Worm (Caenorhabditis elegans) whole organism, L4 larva: ENCODE results near the gene C07A9.5.

Experiments
- D1046.2 ChIP-seq: fragments of 200-800 bp; sonication (Bioruptor generic); IDR thresholded peaks from 2 replicates; pipeline ENCODE4 v1.3.6; 2022; ENCODE audit warnings: missing genetic modification characterization, missing compliant biosample characterization
- F10B5.3 ChIP-seq: sonication (generic microtip); optimal IDR thresholded peaks from 2 replicates; lab custom pipeline; 2016; ENCODE audit warnings: mild to moderate bottlenecking, missing genetic modification characterization, missing compliant biosample characterization
- F26F4.8 ChIP-seq: fragments of 200-800 bp; sonication (Bioruptor generic); conservative IDR thresholded peaks from 2 replicates; pipeline ENCODE4 v1.3.6; 2022; ENCODE audit warnings: missing genetic modification characterization, missing compliant biosample characterization
- F44E2.7 ChIP-seq: fragments of 200-800 bp; sonication (Bioruptor generic); IDR thresholded peaks from 2 replicates; pipeline ENCODE4 v2.1.2; 2022; ENCODE audit warnings: missing genetic modification characterization, missing compliant biosample characterization
- F49E8.2 ChIP-seq: sonication (generic microtip); optimal IDR thresholded peaks from 2 replicates; lab custom pipeline; 2016; ENCODE audit warnings: missing compliant biosample characterization, mild to moderate bottlenecking, missing genetic modification characterization, borderline replicate concordance
- R02D3.7 ChIP-seq: fragments of 150-350 bp; sonication (generic microtip); optimal IDR thresholded peaks from 3 replicates; lab custom pipeline; 2014; ENCODE audit warnings: missing biosample characterization, missing genetic modification characterization
- T20F7.1 ChIP-seq: fragments of 200-800 bp; sonication (Bioruptor generic); optimal IDR thresholded peaks from 2 replicates; lab custom pipeline; 2018; ENCODE audit warnings: mild to moderate bottlenecking, missing genetic modification characterization, missing compliant biosample characterization
- T26A8.4 ChIP-seq: fragments of 200-800 bp; sonication (Bioruptor generic); IDR thresholded peaks from 2 replicates; pipeline ENCODE4 v1.3.6; 2022; ENCODE audit warnings: missing genetic modification characterization, missing compliant biosample characterization
- Y75B8A.6 ChIP-seq: fragments of 200-800 bp; sonication (Bioruptor generic); IDR thresholded peaks from 2 replicates; pipeline ENCODE4 v1.3.6; 2022; ENCODE audit warnings: missing genetic modification reagents, missing genetic modification characterization, missing compliant biosample characterization
- aha-1 ChIP-seq: fragments of 150-350 bp; peaks from one replicate; lab custom pipeline; 2014; ENCODE audit warnings: missing biosample characterization, missing genetic modification characterization
- arid-1 ChIP-seq: fragments of 200-800 bp; sonication (Bioruptor generic); conservative IDR thresholded peaks from 2 replicates; pipeline ENCODE4 v1.3.6; 2022; ENCODE audit warnings: missing genetic modification reagents, missing genetic modification characterization, missing compliant biosample characterization
- attf-4 ChIP-seq: sonication (generic microtip); optimal IDR thresholded peaks from 3 replicates; lab custom pipeline; 2017; ENCODE audit warnings: missing biosample characterization, missing genetic modification characterization
- ceh-20 ChIP-seq: fragments of 200-800 bp; sonication (Bioruptor generic); IDR thresholded peaks from 2 replicates; pipeline ENCODE4 v1.3.6; 2022; ENCODE audit warnings: missing genetic modification reagents, missing genetic modification characterization, missing compliant biosample characterization
- ceh-32 ChIP-seq: sonication (generic microtip); optimal IDR thresholded peaks from 2 replicates; lab custom pipeline; 2016; ENCODE audit warnings: mild to moderate bottlenecking, missing genetic modification characterization, missing compliant biosample characterization; ENCODE audit not compliant: poor library complexity
- ceh-44 ChIP-seq: fragments of 200-800 bp; sonication (Bioruptor generic); IDR thresholded peaks from 2 replicates; pipeline ENCODE4 v1.3.6; 2022; ENCODE audit warnings: missing genetic modification reagents, missing genetic modification characterization, missing compliant biosample characterization
- ceh-82 ChIP-seq: sonication (generic microtip); optimal IDR thresholded peaks from 2 replicates; lab custom pipeline; 2017; ENCODE audit warnings: missing biosample characterization, missing genetic modification characterization
- cey-2 ChIP-seq: sonication (generic microtip); optimal IDR thresholded peaks from 3 replicates; lab custom pipeline; 2017; ENCODE audit warnings: missing genetic modification characterization, mild to moderate bottlenecking, missing compliant biosample characterization, antibody characterized with exemption, borderline replicate concordance; ENCODE audit not compliant: insufficient read depth
- daf-12 ChIP-seq: fragments of 150-350 bp; optimal IDR thresholded peaks from 2 replicates; lab custom pipeline; 2014; ENCODE audit warnings: missing biosample characterization, missing genetic modification reagents, missing genetic modification characterization
- daf-8 ChIP-seq: fragments of 200-800 bp; sonication (Bioruptor generic); IDR thresholded peaks from 2 replicates; pipeline ENCODE4 v1.3.6; 2022; ENCODE audit warnings: missing genetic modification characterization, missing compliant biosample characterization
- dmd-6 ChIP-seq: fragments of 200-800 bp; sonication (Bioruptor generic); IDR thresholded peaks from 2 replicates; pipeline ENCODE4 v1.3.6; 2022; ENCODE audit warnings: missing genetic modification reagents, missing genetic modification characterization, missing compliant biosample characterization
- dmd-9 ChIP-seq: fragments of 200-800 bp; sonication (Bioruptor generic); IDR thresholded peaks from 2 replicates; pipeline ENCODE4 v1.3.6; 2022; ENCODE audit warnings: missing genetic modification reagents, missing genetic modification characterization, missing compliant biosample characterization
- dpl-1 ChIP-seq: fragments of 150-350 bp; optimal IDR thresholded peaks from 2 replicates; lab custom pipeline; 2014; ENCODE audit warnings: missing biosample characterization, missing genetic modification reagents, missing genetic modification characterization
- egl-27 ChIP-seq: sonication (generic microtip); optimal IDR thresholded peaks from 3 replicates; lab custom pipeline; 2017; ENCODE audit warnings: missing biosample characterization, missing genetic modification reagents, missing genetic modification characterization
- fkh-10 ChIP-seq: fragments of 150-350 bp; optimal IDR thresholded peaks from 2 replicates; lab custom pipeline; 2014; ENCODE audit warnings: missing biosample characterization, missing genetic modification reagents, missing genetic modification characterization
- gei-8 ChIP-seq: fragments of 200-800 bp; sonication (Bioruptor generic); optimal IDR thresholded peaks from 2 replicates; lab custom pipeline; 2018; ENCODE audit warnings: mild to moderate bottlenecking, missing genetic modification characterization, missing compliant biosample characterization
- lim-7 ChIP-seq: fragments of 200-800 bp; sonication (Bioruptor generic); IDR thresholded peaks from 2 replicates; pipeline ENCODE4 v1.3.6; 2022; ENCODE audit warnings: missing genetic modification characterization, missing compliant biosample characterization
- lin-1 ChIP-seq: fragments of 200-800 bp; sonication (Bioruptor generic); IDR thresholded peaks from 2 replicates; pipeline ENCODE4 v1.3.6; 2022; ENCODE audit warnings: missing genetic modification reagents, missing genetic modification characterization, missing compliant biosample characterization
- lin-13 ChIP-seq: fragments of 150-350 bp; optimal IDR thresholded peaks from 2 replicates; lab custom pipeline; 2014; ENCODE audit warnings: missing biosample characterization, missing genetic modification reagents, missing genetic modification characterization
- lin-39 ChIP-seq: fragments of 150-350 bp; optimal IDR thresholded peaks from 2 replicates; lab custom pipeline; 2014; ENCODE audit warnings: missing biosample characterization, missing genetic modification reagents, missing genetic modification characterization
- lir-3 ChIP-seq: sonication (generic microtip); optimal IDR thresholded peaks from 2 replicates; lab custom pipeline; 2016; ENCODE audit warnings: mild to moderate bottlenecking, missing genetic modification characterization, missing compliant biosample characterization
- lsy-2 ChIP-seq, 2 experiments: fragments of 150-350 bp in 1 of 2; sonication (generic microtip) in 1 of 2; optimal IDR thresholded peaks; 2 replicates each; lab custom pipeline; 2014 to 2017; ENCODE audit warnings: missing biosample characterization in 2 of 2, missing genetic modification characterization in 2 of 2
- mdl-1 ChIP-seq, 2 experiments: fragments of 150-350 bp in 1 of 2; sonication (generic microtip) in 1 of 2; optimal IDR thresholded peaks; 2 replicates each; lab custom pipeline; 2014 to 2017; ENCODE audit warnings: missing biosample characterization in 2 of 2, missing genetic modification characterization in 2 of 2
- mdt-29 ChIP-seq: fragments of 200-800 bp; sonication (Bioruptor generic); IDR thresholded peaks from 2 replicates; pipeline ENCODE4 v1.3.6; 2022; ENCODE audit warnings: missing genetic modification reagents, missing genetic modification characterization, missing compliant biosample characterization
- mxl-3 ChIP-seq: fragments of 200-800 bp; sonication (Bioruptor generic); optimal IDR thresholded peaks from 2 replicates; lab custom pipeline; 2018; ENCODE audit warnings: mild to moderate bottlenecking, missing genetic modification characterization, missing compliant biosample characterization
- nhr-10 ChIP-seq: fragments of 150-350 bp; optimal IDR thresholded peaks from 2 replicates; lab custom pipeline; 2014; ENCODE audit warnings: missing biosample characterization, missing genetic modification characterization
- nhr-11 ChIP-seq: fragments of 150-350 bp; optimal IDR thresholded peaks from 2 replicates; lab custom pipeline; 2014; ENCODE audit warnings: missing biosample characterization, missing genetic modification characterization
- nhr-237 ChIP-seq: sonication (generic microtip); optimal IDR thresholded peaks from 2 replicates; lab custom pipeline; 2017; ENCODE audit warnings: missing biosample characterization, missing genetic modification characterization
- nhr-41 ChIP-seq: fragments of 200-800 bp; sonication (Bioruptor generic); IDR thresholded peaks from 2 replicates; pipeline ENCODE4 v1.3.6; 2022; ENCODE audit warnings: missing genetic modification reagents, missing genetic modification characterization, missing compliant biosample characterization
- nhr-76 ChIP-seq: fragments of 150-350 bp; optimal IDR thresholded peaks from 2 replicates; lab custom pipeline; 2014; ENCODE audit warnings: missing biosample characterization, missing genetic modification characterization
- unc-130 ChIP-seq: sonication (generic microtip); optimal IDR thresholded peaks from 2 replicates; lab custom pipeline; 2016; ENCODE audit warnings: missing genetic modification reagents, missing genetic modification characterization, missing compliant biosample characterization
- unc-39 ChIP-seq: sonication (generic microtip); optimal IDR thresholded peaks from 2 replicates; lab custom pipeline; 2017; ENCODE audit warnings: missing biosample characterization, missing genetic modification characterization
- vab-7 ChIP-seq: fragments of 200-800 bp; sonication (Bioruptor generic); IDR thresholded peaks from 2 replicates; pipeline ENCODE4 v1.3.6; 2022; ENCODE audit warnings: missing genetic modification reagents, missing genetic modification characterization, missing compliant biosample characterization
- zip-11 ChIP-seq: fragments of 200-800 bp; sonication (Bioruptor generic); IDR thresholded peaks from 2 replicates; pipeline ENCODE4 v1.3.6; 2022; ENCODE audit warnings: missing genetic modification characterization, missing compliant biosample characterization
- zip-2 ChIP-seq: fragments of 150-350 bp; optimal IDR thresholded peaks from 2 replicates; lab custom pipeline; 2014; ENCODE audit warnings: missing biosample characterization, missing genetic modification characterization
- ztf-7 ChIP-seq: fragments of 150-350 bp; optimal IDR thresholded peaks from 2 replicates; lab custom pipeline; 2014; ENCODE audit warnings: missing biosample characterization, missing genetic modification characterization

C07A9.5 gene

ce11 chrIII:9730407-9730806 is 47.8 kb upstream of the C07A9.5 start:
- TF ChIP-seq mdt-29 (no peak), aha-1 (tag; lab: Kevin White, UChicago) (peak; percentile 80), nhr-76 (tag; lab: Kevin White, UChicago) (no peak), unc-39 (tag; lab: Kevin White, UChicago) (no peak), ceh-82 (tag; lab: Kevin White, UChicago) (no peak), T20F7.1 (GFP tag; lab: Kevin White, UChicago) (no peak)

ce11 chrIII:9727439-9727838 is 44.8 kb upstream of the C07A9.5 start, which contains the start of gene C07A9.12:
C07A9.12 (minus strand) TSS chrIII:9727539.
- TF ChIP-seq lin-1 (GFP tag; lab: Robert Waterston, UW) (no peak), mxl-3 (GFP tag; lab: Kevin White, UChicago) (no peak), lin-39 (tag; lab: Kevin White, UChicago) (no peak), ztf-7 (tag; lab: Kevin White, UChicago) (no peak), D1046.2 (GFP tag; lab: Robert Waterston, UW) (no peak), daf-12 (tag; lab: Kevin White, UChicago) (no peak), nhr-237 (tag; lab: Kevin White, UChicago) (no peak), zip-2 (tag; lab: Kevin White, UChicago) (no peak), dpl-1 (GFP tag; lab: Kevin White, UChicago) (no peak), egl-27 (no peak), nhr-11 (tag; lab: Kevin White, UChicago) (no peak)

ce11 chrIII:9725114-9725513 is 42.5 kb upstream of the C07A9.5 start, which contains the start of gene clec-162:
clec-162 (minus strand) TSS chrIII:9725214.
- no peak for TF ChIP-seq F10B5.3 (tag; lab: Kevin White, UChicago)
- no peak for TF ChIP-seq lin-13
- no peak for TF ChIP-seq lin-39 (tag; lab: Kevin White, UChicago)
- TF ChIP-seq F26F4.8 (GFP tag; lab: Robert Waterston, UW) = no peak
- TF ChIP-seq ceh-20 (GFP tag; lab: Robert Waterston, UW) = no peak
- no peak for TF ChIP-seq vab-7
- TF ChIP-seq ztf-7 (tag; lab: Kevin White, UChicago) = no peak
- no peak for TF ChIP-seq ceh-44 (GFP tag; lab: Robert Waterston, UW)
- TF ChIP-seq dmd-9 (GFP tag; lab: Robert Waterston, UW) = no peak
- no peak for TF ChIP-seq zip-2 (tag; lab: Kevin White, UChicago)
- TF ChIP-seq fkh-10 (GFP tag; lab: Kevin White, UChicago) = no peak
- no peak for TF ChIP-seq lim-7
- no peak for TF ChIP-seq lsy-2 (tag; optimal IDR thresholded peaks at IDR 0.05; lab: Kevin White, UChicago)
- no peak for TF ChIP-seq nhr-41 (GFP tag; lab: Robert Waterston, UW)
- TF ChIP-seq arid-1 (GFP tag; lab: Robert Waterston, UW) = no peak
- TF ChIP-seq cey-2 (tag; lab: Kevin White, UChicago) = no peak
- TF ChIP-seq, all 104 proteins: peak for 0

ce11 chrIII:9721991-9722390 is 39.4 kb upstream of the C07A9.5 start:
- TF ChIP-seq F10B5.3 (tag; lab: Kevin White, UChicago) (no peak), nhr-237 (tag; lab: Kevin White, UChicago) (no peak), nhr-11 (tag; lab: Kevin White, UChicago) (no peak), nhr-10 (tag; lab: Kevin White, UChicago) (no peak), unc-39 (tag; lab: Kevin White, UChicago) (no peak), gei-8 (no peak), R02D3.7 (tag; lab: Kevin White, UChicago) (no peak), nhr-41 (GFP tag; lab: Robert Waterston, UW) (no peak; the same call in 1 of the 2 replicates), dpl-1 (GFP tag; lab: Kevin White, UChicago) (no peak), F49E8.2 (no peak), mdl-1 (tag; optimal IDR thresholded peaks at IDR 0.05; lab: Kevin White, UChicago) (peak in 1 of 2 experiments; percentile 34), ceh-32 (tag; lab: Kevin White, UChicago) (no peak), F44E2.7 (GFP tag; lab: Robert Waterston, UW) (no peak), zip-2 (tag; lab: Kevin White, UChicago) (no peak), unc-130 (GFP tag; lab: Kevin White, UChicago) (no peak), daf-8 (GFP tag; lab: Robert Waterston, UW) (no peak), lir-3 (tag; lab: Kevin White, UChicago) (no peak), T26A8.4 (GFP tag; lab: Robert Waterston, UW) (no peak), Y75B8A.6 (GFP tag; lab: Robert Waterston, UW) (no peak), T20F7.1 (GFP tag; lab: Kevin White, UChicago) (no peak), D1046.2 (GFP tag; lab: Robert Waterston, UW) (no peak), dmd-6 (GFP tag; lab: Robert Waterston, UW) (peak; percentile 91), nhr-76 (tag; lab: Kevin White, UChicago) (no peak), zip-11 (no peak), arid-1 (GFP tag; lab: Robert Waterston, UW) (no peak), attf-4 (tag; lab: Kevin White, UChicago) (no peak)
